Fruit fly (Drosophila melanogaster): ENCODE data around the gene CG11251.

CG11251 gene

DNA sequence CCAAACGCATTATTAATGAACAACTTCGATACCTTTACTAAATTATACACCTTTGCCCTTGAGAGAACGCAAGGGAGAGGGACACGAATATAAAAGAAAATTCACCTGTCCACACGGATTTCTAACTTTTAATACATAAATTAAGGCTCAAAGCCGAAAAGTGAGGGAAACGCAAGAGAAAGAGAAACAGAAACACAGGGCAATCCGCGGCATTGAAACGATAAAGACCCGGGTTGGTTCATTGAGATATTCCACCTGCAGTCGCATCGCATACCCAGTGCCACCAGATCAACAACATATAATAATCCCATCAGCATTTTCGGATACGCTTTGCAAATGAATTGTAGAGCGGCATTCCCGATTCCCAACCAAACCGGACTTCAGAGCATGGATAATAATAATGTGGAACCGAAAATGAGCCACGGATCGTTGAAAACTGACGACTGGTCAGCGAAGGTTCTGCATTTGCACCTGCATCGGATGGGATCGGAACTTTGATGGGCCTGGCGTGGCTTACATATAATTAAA lies 39.0 kb downstream of the CG11251 start:
- no peak for TF ChIP-seq Clk (GFP tag; optimal IDR thresholded peaks at IDR 0.05)
- TF ChIP-seq toe (GFP tag; optimal IDR thresholded peaks at IDR 0.05): no peak
- no peak for TF ChIP-seq CG14711 (tag; optimal IDR thresholded peaks at IDR 0.05)
- no peak for TF ChIP-seq ovo (GFP tag; optimal IDR thresholded peaks at IDR 0.05)
- TF ChIP-seq CG12768 (GFP tag; optimal IDR thresholded peaks at IDR 0.05): no peak
- no peak for TF ChIP-seq bab1 (GFP tag; optimal IDR thresholded peaks at IDR 0.05)
- TF ChIP-seq CG33017 (tag; optimal IDR thresholded peaks at IDR 0.05): no peak
- no peak for TF ChIP-seq cic (GFP tag; optimal IDR thresholded peaks at IDR 0.05)
- no peak for TF ChIP-seq CG7045 (GFP tag; optimal IDR thresholded peaks at IDR 0.05)

DNA sequence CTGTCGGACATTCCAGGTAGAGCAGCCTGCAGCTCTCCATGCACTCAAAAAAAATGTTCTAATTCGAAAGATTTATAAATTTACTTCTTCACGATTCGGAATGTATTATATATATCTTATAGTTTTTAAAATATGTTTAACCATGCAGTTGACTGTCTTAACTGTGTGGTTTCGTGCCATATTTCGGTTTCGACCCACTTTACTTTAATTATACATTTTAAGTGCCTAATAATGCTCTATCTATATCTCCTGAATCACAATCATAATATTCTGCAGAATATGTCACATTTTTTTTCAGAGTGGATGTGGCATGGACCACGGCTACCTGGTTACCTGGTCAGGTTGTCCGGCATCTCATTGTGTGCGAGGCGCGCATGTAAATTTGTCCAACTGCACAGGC lies 40.1 kb downstream of the CG11251 start:
- TF ChIP-seq CG5204 (GFP tag; optimal IDR thresholded peaks at IDR 0.05) (no peak), Crg-1 (GFP tag; optimal IDR thresholded peaks at IDR 0.05) (no peak), CG14711 (tag; optimal IDR thresholded peaks at IDR 0.05) (no peak), Hr96 (GFP tag; optimal IDR thresholded peaks at IDR 0.05) (no peak), bab1 (GFP tag; optimal IDR thresholded peaks at IDR 0.05) (no peak), CG7045 (GFP tag; optimal IDR thresholded peaks at IDR 0.05) (no peak), tj (GFP tag; optimal IDR thresholded peaks at IDR 0.05) (no peak), kay (GFP tag; ENCODE audit: borderline replicate concordance) (no peak), cnc (optimal IDR thresholded peaks at IDR 0.05) (no peak), Clk (GFP tag; optimal IDR thresholded peaks at IDR 0.05) (no peak), CG7101 (tag; optimal IDR thresholded peaks at IDR 0.05) (no peak), toe (GFP tag; optimal IDR thresholded peaks at IDR 0.05) (no peak), CG1620 (GFP tag; optimal IDR thresholded peaks at IDR 0.05) (no peak), CG11617 (GFP tag; optimal IDR thresholded peaks at IDR 0.05) (no peak), ovo (GFP tag; optimal IDR thresholded peaks at IDR 0.05) (no peak), CG12768 (GFP tag; optimal IDR thresholded peaks at IDR 0.05) (no peak), cic (GFP tag; optimal IDR thresholded peaks at IDR 0.05) (no peak), pad (GFP tag; optimal IDR thresholded peaks at IDR 0.05) (no peak), CG33017 (tag; optimal IDR thresholded peaks at IDR 0.05) (no peak), Mnt (GFP tag; optimal IDR thresholded peaks at IDR 0.05) (no peak)

DNA sequence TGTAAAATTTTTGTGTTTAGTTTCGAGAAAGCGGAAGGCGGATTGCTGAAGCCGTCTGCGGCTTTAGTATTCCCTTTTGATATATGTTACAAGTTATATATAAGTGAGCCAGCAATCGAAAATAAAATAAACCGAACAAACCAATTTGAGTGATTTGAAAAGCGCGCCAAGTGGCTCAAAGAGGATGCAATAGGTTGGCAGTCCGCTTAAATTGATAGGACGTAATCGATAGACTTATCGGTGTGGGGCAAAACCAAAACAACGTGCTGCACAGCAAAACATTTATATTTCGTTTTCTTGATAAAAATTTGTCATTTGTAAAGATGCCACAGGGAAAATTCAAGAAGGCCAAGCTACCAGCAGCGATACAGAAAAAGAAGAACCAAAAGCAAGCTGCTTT lies 43.0 kb downstream of the CG11251 start, which contains the start of gene CG11279:
TSS of gene CG11279 (plus strand) at position 220 of the 400 bp plus-strand sequence.
- TF ChIP-seq Mnt (GFP tag; optimal IDR thresholded peaks at IDR 0.05) (peak; percentile 26), bab1 (GFP tag; optimal IDR thresholded peaks at IDR 0.05) (peak; percentile 36), tj (GFP tag; optimal IDR thresholded peaks at IDR 0.05) (no peak)

DNA sequence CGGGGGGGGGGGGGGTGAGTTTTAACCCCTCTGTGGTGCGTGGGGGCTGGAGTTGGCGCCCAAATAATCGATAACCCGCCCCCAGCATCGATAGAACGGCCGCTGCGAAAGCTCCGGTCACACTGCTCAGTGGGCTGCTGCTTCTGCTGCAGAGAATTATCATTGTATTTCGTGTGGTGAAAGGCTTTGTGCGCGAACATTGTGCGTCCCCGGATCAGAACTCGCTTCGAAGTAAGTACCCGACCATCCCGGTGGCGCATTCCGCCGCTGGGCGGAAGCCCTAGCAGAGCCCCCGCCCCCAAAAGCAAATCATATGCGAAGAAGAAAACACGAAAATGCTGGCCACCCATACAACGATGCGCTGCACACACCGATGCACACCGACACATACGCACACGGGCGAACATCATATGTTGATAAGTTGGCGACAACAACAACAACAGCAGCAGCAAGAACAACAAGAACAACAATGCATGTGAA lies 45.4 kb downstream of the CG11251 start, which contains the start of gene Syx13:
TSS of gene Syx13 (plus strand) at position 100 of the 480 bp plus-strand sequence.
- TF ChIP-seq bab1 (GFP tag; optimal IDR thresholded peaks at IDR 0.05) (peak; percentile 51), Hr96 (GFP tag; optimal IDR thresholded peaks at IDR 0.05) (no peak), Clk (GFP tag; optimal IDR thresholded peaks at IDR 0.05) (no peak), toe (GFP tag; optimal IDR thresholded peaks at IDR 0.05) (no peak), cnc (optimal IDR thresholded peaks at IDR 0.05) (no peak), CG14711 (tag; optimal IDR thresholded peaks at IDR 0.05) (peak; percentile 22), tj (GFP tag; optimal IDR thresholded peaks at IDR 0.05) (peak; percentile 6), cic (GFP tag; optimal IDR thresholded peaks at IDR 0.05) (peak; percentile 61), Crg-1 (GFP tag; optimal IDR thresholded peaks at IDR 0.05) (no peak), Mnt (GFP tag; optimal IDR thresholded peaks at IDR 0.05) (peak; percentile 73), kay (GFP tag; ENCODE audit: borderline replicate concordance) (no peak), CG12768 (GFP tag; optimal IDR thresholded peaks at IDR 0.05) (peak; percentile 3), ovo (GFP tag; optimal IDR thresholded peaks at IDR 0.05) (no peak), CG7101 (tag; optimal IDR thresholded peaks at IDR 0.05) (no peak), pad (GFP tag; optimal IDR thresholded peaks at IDR 0.05) (peak; percentile 49), CG1620 (GFP tag; optimal IDR thresholded peaks at IDR 0.05) (peak; percentile 4), CG11617 (GFP tag; optimal IDR thresholded peaks at IDR 0.05) (peak; percentile 62), CG7045 (GFP tag; optimal IDR thresholded peaks at IDR 0.05) (no peak), CG5204 (GFP tag; optimal IDR thresholded peaks at IDR 0.05) (no peak), CG33017 (tag; optimal IDR thresholded peaks at IDR 0.05) (no peak)

DNA sequence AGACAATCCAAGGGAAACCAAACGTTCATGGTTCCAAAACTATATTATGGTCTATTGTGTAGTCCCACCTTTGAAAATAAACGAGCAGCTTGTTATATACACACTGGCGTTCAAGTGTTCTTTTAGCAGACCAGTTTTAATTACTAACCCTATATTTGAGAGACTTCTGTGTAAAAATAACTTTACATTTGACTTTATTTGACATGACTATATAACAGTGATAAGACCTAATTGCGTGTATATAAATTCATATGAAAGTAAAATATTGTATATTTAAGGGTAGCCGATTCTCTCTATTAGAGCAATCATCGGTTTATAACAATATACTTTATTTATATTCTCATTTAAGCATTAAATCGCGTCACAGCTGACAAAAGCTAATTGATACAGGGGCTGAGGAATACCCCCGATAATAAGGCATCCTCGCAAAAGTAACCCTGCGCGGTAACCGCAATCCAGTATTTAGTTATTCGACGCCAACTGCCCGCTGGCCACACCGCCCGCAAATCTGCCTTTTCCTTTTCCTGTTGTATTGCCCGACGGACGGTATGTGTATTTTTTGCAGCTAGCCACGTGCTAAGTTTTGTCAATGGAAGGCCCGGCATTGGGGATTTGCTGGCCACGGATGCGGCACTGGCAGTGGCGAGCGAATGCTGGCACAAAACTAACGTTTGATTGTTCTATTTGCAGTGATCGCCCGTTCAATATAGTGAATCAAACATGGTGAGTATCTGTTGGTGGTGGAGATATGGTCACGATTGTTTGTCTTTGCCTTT lies 48.3 kb downstream of the CG11251 start, which contains the start of gene RpS4:
TSS of gene RpS4 (plus strand) at position 465 of the 776 bp plus-strand sequence.
- TF ChIP-seq CG5204 (GFP tag; optimal IDR thresholded peaks at IDR 0.05): no peak
- peak; percentile 93 for TF ChIP-seq bab1 (GFP tag; optimal IDR thresholded peaks at IDR 0.05)
- peak; percentile 92 for TF ChIP-seq CG12768 (GFP tag; optimal IDR thresholded peaks at IDR 0.05)
- peak; percentile 95 for TF ChIP-seq CG1620 (GFP tag; optimal IDR thresholded peaks at IDR 0.05)
- no peak for TF ChIP-seq kay (GFP tag; ENCODE audit: borderline replicate concordance)
- TF ChIP-seq CG11617 (GFP tag; optimal IDR thresholded peaks at IDR 0.05): peak; percentile 91
- peak; percentile 61 for TF ChIP-seq cic (GFP tag; optimal IDR thresholded peaks at IDR 0.05)
- peak; percentile 75 for TF ChIP-seq CG14711 (tag; optimal IDR thresholded peaks at IDR 0.05)
- TF ChIP-seq Hr96 (GFP tag; optimal IDR thresholded peaks at IDR 0.05): peak; percentile 88
- peak; percentile 88 for TF ChIP-seq ovo (GFP tag; optimal IDR thresholded peaks at IDR 0.05)
- peak; percentile 81 for TF ChIP-seq toe (GFP tag; optimal IDR thresholded peaks at IDR 0.05)
- peak; percentile 84 for TF ChIP-seq CG33017 (tag; optimal IDR thresholded peaks at IDR 0.05)
- peak; percentile 91 for TF ChIP-seq CG7101 (tag; optimal IDR thresholded peaks at IDR 0.05)
- no peak for TF ChIP-seq cnc (optimal IDR thresholded peaks at IDR 0.05)
- TF ChIP-seq pad (GFP tag; optimal IDR thresholded peaks at IDR 0.05): peak; percentile 79
- peak; percentile 89 for TF ChIP-seq CG7045 (GFP tag; optimal IDR thresholded peaks at IDR 0.05)
- TF ChIP-seq Crg-1 (GFP tag; optimal IDR thresholded peaks at IDR 0.05): peak; percentile 93
- peak; percentile 98 for TF ChIP-seq Mnt (GFP tag; optimal IDR thresholded peaks at IDR 0.05)
- peak; percentile 71 for TF ChIP-seq tj (GFP tag; optimal IDR thresholded peaks at IDR 0.05)
- peak; percentile 76 for TF ChIP-seq Clk (GFP tag; optimal IDR thresholded peaks at IDR 0.05)

Data from whole organism, adult.